Fruit fly (Drosophila melanogaster) whole organism, pupa: ENCODE results near the gene pum.

Experiments
- CG12605 ChIP-seq: fragments of 200-800 bp; sonication (Bioruptor generic); IDR thresholded peaks from 2 replicates; pipeline ENCODE4 v1.3.6; 2022; ENCODE audit warnings: missing biosample characterization, missing genetic modification characterization
- CG13204 ChIP-seq: fragments of 200-800 bp; sonication (Bioruptor generic); optimal IDR thresholded peaks from 2 replicates; lab custom pipeline; 2018; ENCODE audit warnings: missing biosample characterization, mild to moderate bottlenecking, missing genetic modification characterization, moderate library complexity
- CG15710 ChIP-seq: fragments of 200-800 bp; sonication (Bioruptor generic); optimal IDR thresholded peaks from 2 replicates; lab custom pipeline; 2018; ENCODE audit warnings: missing biosample characterization, mild to moderate bottlenecking, missing genetic modification characterization, moderate library complexity
- CG17806 ChIP-seq: fragments of 200-800 bp; sonication (Bioruptor generic); optimal IDR thresholded peaks from 2 replicates; lab custom pipeline; 2018; ENCODE audit warnings: missing biosample characterization, mild to moderate bottlenecking, missing genetic modification characterization, moderate library complexity
- CG34367 ChIP-seq: fragments of 200-800 bp; sonication (Bioruptor generic); optimal IDR thresholded peaks from 2 replicates; lab custom pipeline; 2018; ENCODE audit warnings: missing biosample characterization, mild to moderate bottlenecking, missing genetic modification characterization
- CG4496 ChIP-seq: fragments of 200-800 bp; sonication (Bioruptor generic); IDR thresholded peaks from 3 replicates; pipeline ENCODE4 v1.3.6; 2022; ENCODE audit warnings: missing biosample characterization, missing genetic modification characterization
- CG8301 ChIP-seq: fragments of 200-800 bp; sonication (Bioruptor generic); optimal IDR thresholded peaks from 2 replicates; lab custom pipeline; 2018; ENCODE audit warnings: missing biosample characterization, mild to moderate bottlenecking, missing genetic modification characterization
- CG9948 ChIP-seq: fragments of 200-800 bp; sonication (Bioruptor generic); optimal IDR thresholded peaks from 2 replicates; lab custom pipeline; 2018; ENCODE audit warnings: missing biosample characterization, mild to moderate bottlenecking, missing genetic modification characterization, moderate library complexity
- EcR ChIP-seq: fragments of 200-800 bp; sonication (Bioruptor generic); optimal IDR thresholded peaks from 3 replicates; lab custom pipeline; 2019; ENCODE audit warnings: missing biosample characterization, missing genetic modification characterization, mild to moderate bottlenecking, moderate library complexity, missing genetic modification reagents
- Snoo ChIP-seq: fragments of 200-800 bp; sonication (Bioruptor generic); optimal IDR thresholded peaks from 3 replicates; lab custom pipeline; 2017; ENCODE audit warnings: missing biosample characterization, mild to moderate bottlenecking, missing genetic modification characterization, inconsistent platforms
- gl ChIP-seq: fragments of 200-800 bp; sonication (Bioruptor generic); optimal IDR thresholded peaks from 2 replicates; lab custom pipeline; 2018; ENCODE audit warnings: missing biosample characterization, mild to moderate bottlenecking, missing genetic modification characterization
- rn ChIP-seq: fragments of 200-800 bp; sonication (Bioruptor generic); IDR thresholded peaks from 2 replicates; pipeline ENCODE4 v1.3.6; 2022; ENCODE audit warnings: missing biosample characterization, missing genetic modification characterization

DNA sequence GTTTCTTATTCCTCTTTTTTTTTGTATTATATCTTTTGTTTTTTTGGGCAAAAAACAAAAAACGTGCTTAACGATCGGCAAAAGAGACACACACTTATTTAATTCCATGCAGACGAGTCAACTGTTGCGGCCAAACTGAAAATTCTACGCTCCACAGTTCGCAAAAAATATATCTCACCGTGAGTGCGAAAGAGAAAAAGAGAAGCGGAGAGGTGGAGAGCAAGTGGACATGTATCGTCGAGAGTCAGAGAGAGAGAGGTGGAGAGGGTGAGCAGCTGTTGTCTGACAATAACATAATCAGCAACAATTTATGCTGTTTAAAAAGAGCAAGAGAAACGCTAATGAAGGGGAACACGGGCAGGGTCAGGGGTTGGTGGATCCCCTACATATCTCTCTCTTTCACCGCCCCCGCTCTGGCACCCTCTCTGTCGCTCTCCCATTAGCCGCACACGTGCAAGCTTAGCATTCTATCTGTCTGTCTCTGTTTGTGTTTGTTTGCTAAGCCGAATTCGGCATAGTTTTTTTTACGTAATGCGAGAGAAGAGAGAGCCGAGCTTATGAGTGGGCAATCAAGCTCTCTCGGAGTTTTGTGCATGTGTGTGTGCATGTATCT lies 10.7 kb downstream of the pum start:
- TF ChIP-seq EcR (GFP tag; lab: Kevin White, UChicago) (peak; percentile 81), CG4496 (no peak), gl (no peak), CG17806 (tag; lab: Kevin White, UChicago) (no peak), CG13204 (GFP tag; lab: Kevin White, UChicago) (no peak), Snoo (no peak), rn (GFP tag; lab: Robert Waterston, UW) (no peak), CG34367 (tag; lab: Kevin White, UChicago) (no peak), CG12605 (GFP tag; lab: Robert Waterston, UW) (no peak), CG8301 (tag; lab: Kevin White, UChicago) (no peak), CG15710 (tag; lab: Kevin White, UChicago) (no peak), CG9948 (tag; lab: Kevin White, UChicago) (no peak)
